Worm (Caenorhabditis elegans): ENCODE results near the gene K07E8.7.

- TF ChIP-seq unc-62 (GFP tag; optimal IDR thresholded peaks at IDR 0.05) (no peak), egl-27 (tag; optimal IDR thresholded peaks at IDR 0.05) (no peak)
Measured at ce11 chrII:621141-621540, 29.0 kb downstream of the K07E8.7 start.

Data from whole organism, L2 larva.